Fruit fly (Drosophila melanogaster) whole organism, embryonic: ENCODE data around the gene Rbcn-3B.

Source experiments
- Adf1 ChIP-seq: fragments of 200-800 bp; sonication (Bioruptor generic); IDR thresholded peaks from 2 replicates; pipeline ENCODE4 v1.3.6; 2022; ENCODE audit warnings: missing biosample characterization, missing genetic modification characterization
- Asciz ChIP-seq: fragments of 200-800 bp; sonication (Bioruptor generic); optimal IDR thresholded peaks from 2 replicates; lab custom pipeline; 2017; ENCODE audit warnings: missing biosample characterization, mild to moderate bottlenecking, missing genetic modification characterization, missing genetic modification reagents
- Awh ChIP-seq: fragments of 200-800 bp; sonication (Bioruptor generic); IDR thresholded peaks from 2 replicates; pipeline ENCODE4, ENCODE4 v1.3.6; 2022; ENCODE audit warnings: missing biosample characterization, missing genetic modification characterization
- B-H1 ChIP-seq: fragments of 200-800 bp; sonication (Bioruptor generic); IDR thresholded peaks from 3 replicates; pipeline ENCODE4 v1.3.6; 2022; ENCODE audit warnings: missing biosample characterization, missing genetic modification characterization
- BEAF-32 ChIP-seq: fragments of 200-800 bp; sonication (Bioruptor generic); optimal IDR thresholded peaks from 3 replicates; lab custom pipeline; 2017; ENCODE audit warnings: missing biosample characterization, missing genetic modification characterization, mild to moderate bottlenecking, moderate library complexity, missing genetic modification reagents
- CG10543 ChIP-seq: fragments of 200-800 bp; sonication (Bioruptor generic); optimal IDR thresholded peaks from 3 replicates; lab custom pipeline; 2017; ENCODE audit warnings: missing biosample characterization, mild to moderate bottlenecking, missing genetic modification characterization, moderate library complexity
- CG10959 ChIP-seq: fragments of 200-800 bp; sonication (Bioruptor generic); IDR thresholded peaks from 2 replicates; pipeline ENCODE4 v1.3.6; 2022; ENCODE audit warnings: missing biosample characterization, missing genetic modification characterization
- CG11093 ChIP-seq: fragments of 200-800 bp; sonication (Bioruptor generic); IDR thresholded peaks from 3 replicates; pipeline ENCODE4 v1.3.6; 2022; ENCODE audit warnings: missing biosample characterization, missing genetic modification characterization
- CG14441 ChIP-seq: fragments of 200-800 bp; sonication (Bioruptor generic); IDR thresholded peaks from 2 replicates; pipeline ENCODE4 v1.3.6; 2022; ENCODE audit warnings: missing biosample characterization, missing genetic modification characterization
- CG1647 ChIP-seq: fragments of 200-800 bp; sonication (Bioruptor generic); optimal IDR thresholded peaks from 3 replicates; lab custom pipeline; 2016; ENCODE audit warnings: missing biosample characterization, missing genetic modification characterization
- CG17802 ChIP-seq: fragments of 200-800 bp; sonication (Bioruptor generic); optimal IDR thresholded peaks from 2 replicates; lab custom pipeline; 2018; ENCODE audit warnings: missing biosample characterization, mild to moderate bottlenecking, missing genetic modification characterization, moderate library complexity
- CG17829 ChIP-seq: fragments of 200-800 bp; optimal IDR thresholded peaks from 2 replicates; lab custom pipeline; 2019; ENCODE audit warnings: missing biosample characterization, mild to moderate bottlenecking, missing genetic modification characterization, moderate library complexity
- CG1792 ChIP-seq: fragments of 200-800 bp; sonication (Bioruptor generic); optimal IDR thresholded peaks from 2 replicates; lab custom pipeline; 2016; ENCODE audit warnings: missing biosample characterization, missing genetic modification characterization
- CG1832 ChIP-seq: fragments of 200-800 bp; sonication (Bioruptor generic); optimal IDR thresholded peaks from 2 replicates; lab custom pipeline; 2017; ENCODE audit warnings: missing biosample characterization, mild to moderate bottlenecking, missing genetic modification characterization, inconsistent platforms
- CG2889 ChIP-seq: fragments of 200-800 bp; sonication (Bioruptor generic); IDR thresholded peaks from 3 replicates; pipeline ENCODE4 v1.3.6; 2022; ENCODE audit warnings: missing biosample characterization, missing genetic modification characterization
- CG34224 ChIP-seq: fragments of 200-800 bp; sonication (Bioruptor generic); IDR thresholded peaks from 3 replicates; pipeline ENCODE4 v1.3.6; 2022; ENCODE audit warnings: missing biosample characterization, missing genetic modification characterization; ENCODE audit not compliant: partially characterized antibody
- CG4730 ChIP-seq: fragments of 200-800 bp; sonication (Bioruptor generic); IDR thresholded peaks from 2 replicates; pipeline ENCODE4 v1.3.6; 2022; ENCODE audit warnings: missing biosample characterization, missing genetic modification characterization
- CG4854 ChIP-seq: fragments of 200-800 bp; sonication (Bioruptor generic); optimal IDR thresholded peaks from 2 replicates; lab custom pipeline; 2016; ENCODE audit warnings: missing biosample characterization, missing genetic modification characterization, inconsistent platforms
- CG5245 ChIP-seq: fragments of 200-800 bp; sonication (Bioruptor generic); optimal IDR thresholded peaks from 3 replicates; lab custom pipeline; 2016; ENCODE audit warnings: missing biosample characterization, missing genetic modification characterization
- CG6689 ChIP-seq: fragments of 200-800 bp; sonication (Bioruptor generic); IDR thresholded peaks from 2 replicates; pipeline ENCODE4 v1.3.6; 2022; ENCODE audit warnings: missing biosample characterization, missing genetic modification characterization
- CG7745 ChIP-seq: fragments of 200-800 bp; sonication (Bioruptor generic); optimal IDR thresholded peaks from 2 replicates; lab custom pipeline; 2018; ENCODE audit warnings: missing biosample characterization, mild to moderate bottlenecking, missing genetic modification characterization, moderate library complexity
- CG7839 ChIP-seq: fragments of 200-800 bp; sonication (Bioruptor generic); optimal IDR thresholded peaks from 3 replicates; lab custom pipeline; 2018; ENCODE audit warnings: missing biosample characterization, mild to moderate bottlenecking, missing genetic modification characterization, moderate library complexity
- CG8281 ChIP-seq: fragments of 200-800 bp; sonication (Bioruptor generic); optimal IDR thresholded peaks from 2 replicates; lab custom pipeline; 2018; ENCODE audit warnings: missing biosample characterization, mild to moderate bottlenecking, missing genetic modification characterization, moderate library complexity
- CG8924 ChIP-seq: fragments of 200-800 bp; optimal IDR thresholded peaks from 3 replicates; lab custom pipeline; 2019; ENCODE audit warnings: missing biosample characterization, mild to moderate bottlenecking, missing genetic modification characterization, moderate library complexity
- Chrac-16 ChIP-seq: fragments of 200-800 bp; sonication (Bioruptor generic); optimal IDR thresholded peaks from 3 replicates; lab custom pipeline; 2016; ENCODE audit warnings: missing biosample characterization, missing genetic modification characterization
- Dad ChIP-seq: fragments of 200-800 bp; sonication (Bioruptor generic); optimal IDR thresholded peaks from 3 replicates; lab custom pipeline; 2016; ENCODE audit warnings: missing biosample characterization, missing genetic modification characterization
- Kr ChIP-seq: fragments of 200-800 bp; sonication (Bioruptor generic); optimal IDR thresholded peaks from 2 replicates; lab custom pipeline; 2017; ENCODE audit warnings: missing biosample characterization, mild to moderate bottlenecking, missing genetic modification characterization
- Opbp ChIP-seq: fragments of 200-800 bp; sonication (Bioruptor generic); IDR thresholded peaks from 3 replicates; pipeline ENCODE4 v1.3.6; 2022; ENCODE audit warnings: missing biosample characterization, missing genetic modification characterization; ENCODE audit not compliant: partially characterized antibody
- Optix ChIP-seq: fragments of 200-800 bp; sonication (Bioruptor generic); IDR thresholded peaks from 3 replicates; pipeline ENCODE4 v1.3.6; 2022; ENCODE audit warnings: missing biosample characterization, missing genetic modification characterization
- Sry-β ChIP-seq: fragments of 200-800 bp; sonication (Bioruptor generic); optimal IDR thresholded peaks from 2 replicates; lab custom pipeline; 2018; ENCODE audit warnings: missing biosample characterization, mild to moderate bottlenecking, missing genetic modification characterization, moderate library complexity
- ab ChIP-seq: fragments of 200-800 bp; sonication (Bioruptor generic); optimal IDR thresholded peaks from 2 replicates; lab custom pipeline; 2016; ENCODE audit warnings: missing biosample characterization, missing genetic modification characterization
- amos ChIP-seq: fragments of 200-800 bp; sonication (Bioruptor generic); IDR thresholded peaks from 2 replicates; pipeline ENCODE4 v1.3.6; 2022; ENCODE audit warnings: missing biosample characterization, missing genetic modification characterization; ENCODE audit not compliant: partially characterized antibody
- ara ChIP-seq: fragments of 200-800 bp; sonication (Bioruptor generic); IDR thresholded peaks from 2 replicates; pipeline ENCODE4 v1.3.6; 2022; ENCODE audit warnings: missing biosample characterization, missing genetic modification characterization
- cas ChIP-seq: fragments of 200-800 bp; sonication (Bioruptor generic); IDR thresholded peaks from 2 replicates; pipeline ENCODE4 v1.3.6; 2022; ENCODE audit warnings: missing biosample characterization, missing genetic modification characterization
- cato ChIP-seq: fragments of 200-800 bp; sonication (Bioruptor generic); optimal IDR thresholded peaks from 2 replicates; lab custom pipeline; 2016; ENCODE audit warnings: missing biosample characterization, missing genetic modification characterization, borderline replicate concordance
- cwo ChIP-seq: fragments of 200-800 bp; sonication (Bioruptor generic); optimal IDR thresholded peaks from 3 replicates; lab custom pipeline; 2017; ENCODE audit warnings: missing biosample characterization, missing genetic modification characterization, mild to moderate bottlenecking, moderate library complexity, missing genetic modification reagents
- dpn ChIP-seq, 2 experiments: fragments of 200-800 bp; sonication (Bioruptor generic); optimal IDR thresholded peaks; 3 replicates each; lab custom pipeline; 2016; ENCODE audit warnings: missing biosample characterization in 2 of 2, missing genetic modification characterization in 2 of 2
- eyg ChIP-seq: fragments of 200-800 bp; sonication (Bioruptor generic); optimal IDR thresholded peaks from 3 replicates; lab custom pipeline; 2016; ENCODE audit warnings: missing biosample characterization, missing genetic modification characterization
- gce ChIP-seq: fragments of 200-800 bp; sonication (Bioruptor generic); IDR thresholded peaks from 3 replicates; pipeline ENCODE4 v1.3.6; 2022; ENCODE audit warnings: missing biosample characterization, missing genetic modification characterization
- hkb ChIP-seq, 2 experiments: fragments of 200-800 bp in 1 of 2; fragments of >200 bp in 1 of 2; sonication (Bioruptor generic) in 1 of 2; IDR thresholded peaks in 1 of 2; optimal IDR thresholded peaks in 1 of 2; 2 replicates each; pipeline versions ENCODE4 v1.3.6 to Lab custom; 2017 to 2022; ENCODE audit warnings: missing biosample characterization in 1 of 2, missing genetic modification characterization in 1 of 2
- jigr1 ChIP-seq: fragments of 200-800 bp; sonication (Bioruptor generic); IDR thresholded peaks from 3 replicates; pipeline ENCODE4 v1.3.6; 2022; ENCODE audit warnings: missing biosample characterization, missing genetic modification characterization
- nom ChIP-seq: fragments of 200-800 bp; sonication (Bioruptor generic); optimal IDR thresholded peaks from 2 replicates; lab custom pipeline; 2017; ENCODE audit warnings: missing biosample characterization, missing genetic modification characterization, mild to moderate bottlenecking, moderate library complexity, missing genetic modification reagents
- schlank ChIP-seq: fragments of 200-800 bp; sonication (Bioruptor generic); optimal IDR thresholded peaks from 2 replicates; lab custom pipeline; 2018; ENCODE audit warnings: missing biosample characterization, mild to moderate bottlenecking, missing genetic modification characterization
- tgo ChIP-seq: fragments of 200-800 bp; sonication (Bioruptor generic); IDR thresholded peaks from 3 replicates; pipeline ENCODE4 v1.3.6; 2022; ENCODE audit warnings: missing biosample characterization, missing genetic modification characterization
- twi ChIP-seq: fragments of 200-800 bp; optimal IDR thresholded peaks from 2 replicates; lab custom pipeline; 2019; ENCODE audit warnings: missing biosample characterization, mild to moderate bottlenecking, missing genetic modification characterization, moderate library complexity
- vfl ChIP-seq: fragments of 200-800 bp; sonication (Bioruptor generic); optimal IDR thresholded peaks from 2 replicates; lab custom pipeline; 2016; ENCODE audit warnings: missing biosample characterization, missing genetic modification characterization
- yki ChIP-seq: fragments of >200 bp; optimal IDR thresholded peaks from 3 replicates; lab custom pipeline; 2018
- zfh2 ChIP-seq: fragments of 200-800 bp; sonication (Bioruptor generic); optimal IDR thresholded peaks from 2 replicates; lab custom pipeline; 2016; ENCODE audit warnings: missing biosample characterization, missing genetic modification characterization

Gene Rbcn-3B

dm6 chrX:1943337-1944244, 34.9 kb downstream of the Rbcn-3B start (continued):
- TF ChIP-seq CG8281 (tag; lab: Kevin White, UChicago) (peak; percentile 32), CG14441 (GFP tag; lab: Robert Waterston, UW) (no peak), CG10543 (peak; percentile 52), CG34224 (GFP tag; lab: Robert Waterston, UW) (no peak), zfh2 (GFP tag; lab: Kevin White, UChicago) (peak; percentile 52), gce (GFP tag; lab: Robert Waterston, UW) (0 out of 3 replicates have a peak, but pooled peaks have one; percentile 5), CG7839 (tag; lab: Kevin White, UChicago) (peak; percentile 85), tgo (GFP tag; lab: Robert Waterston, UW) (no peak), yki (peak; percentile 63), twi (tag; lab: Kevin White, UChicago) (peak; percentile 53), cato (GFP tag; lab: Kevin White, UChicago) (peak; percentile 21), CG2889 (GFP tag; lab: Robert Waterston, UW) (no peak), eyg (no peak), Opbp (no peak), amos (no peak), Sry-β (GFP tag; lab: Kevin White, UChicago) (peak; percentile 45), Adf1 (GFP tag; lab: Robert Waterston, UW) (no peak), BEAF-32 (no peak), CG8924 (tag; lab: Kevin White, UChicago) (peak; percentile 82), CG1792 (GFP tag; lab: Kevin White, UChicago) (peak; percentile 55), cas (GFP tag; lab: Robert Waterston, UW) (no peak), CG7745 (tag; lab: Kevin White, UChicago) (no peak), CG10959 (no peak), CG4730 (no peak), Kr (GFP tag; lab: Kevin White, UChicago) (peak; percentile 29), cwo (GFP tag; lab: Kevin White, UChicago) (peak; percentile 50), CG4854 (GFP tag; lab: Kevin White, UChicago) (peak; percentile 52), schlank (tag; lab: Kevin White, UChicago) (peak; percentile 56), vfl (GFP tag; lab: Kevin White, UChicago) (no peak), CG17802 (tag; lab: Kevin White, UChicago) (peak; percentile 52), B-H1 (0 out of 3 replicates have a peak, but pooled peaks have one; percentile 10), CG5245 (GFP tag; lab: Kevin White, UChicago) (peak; percentile 15), nom (GFP tag; lab: Kevin White, UChicago) (no peak), Chrac-16 (GFP tag; lab: Kevin White, UChicago) (peak; percentile 6), jigr1 (GFP tag; lab: Robert Waterston, UW) (no peak), ara (GFP tag; lab: Robert Waterston, UW) (no peak), ab (GFP tag; lab: Kevin White, UChicago) (peak; percentile 19), Asciz (peak; percentile 57), Optix (GFP tag; lab: Robert Waterston, UW) (peak; percentile 59; the same call in 1 of the 3 replicates), hkb (optimal IDR thresholded peaks at IDR 0.05; lab: Kevin White, UChicago) (no peak), hkb (GFP tag; IDR thresholded peaks at IDR 0.05; lab: Robert Waterston, UW) (peak; percentile 61), CG17829 (tag; lab: Kevin White, UChicago) (peak; percentile 66), CG1647 (GFP tag; lab: Kevin White, UChicago) (no peak), CG6689 (peak; percentile 46), dpn (GFP tag; optimal IDR thresholded peaks at IDR 0.05; lab: Kevin White, UChicago) (peak; percentile 42 to 76), Dad (GFP tag; lab: Kevin White, UChicago) (peak; percentile 45), Awh (GFP tag; lab: Robert Waterston, UW) (no peak), CG11093 (GFP tag; lab: Robert Waterston, UW) (peak; percentile 41; the same call in 1 of the 3 replicates), CG1832 (GFP tag; lab: Kevin White, UChicago) (no peak)
